Fruit fly (Drosophila melanogaster): Measurements from ENCODE around the gene Taf1.

The Taf1 gene

DNA sequence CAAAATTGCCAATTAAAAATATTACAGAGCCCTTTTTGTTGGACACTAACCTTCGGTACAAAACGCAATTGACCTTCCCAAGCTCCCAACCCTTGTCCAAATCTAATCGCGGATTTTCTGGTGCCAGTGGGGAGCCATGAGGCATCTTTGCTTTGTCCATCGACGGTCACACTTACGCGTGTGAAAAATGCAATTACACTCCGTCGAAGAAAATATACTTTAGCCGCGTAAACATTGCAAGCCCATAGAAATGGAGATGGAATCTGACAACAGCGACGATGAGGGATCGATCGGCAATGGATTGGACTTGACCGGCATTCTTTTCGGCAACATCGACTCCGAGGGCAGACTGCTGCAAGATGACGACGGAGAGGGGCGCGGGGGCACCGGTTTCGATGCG is at the start of gene Taf1:
TSS of gene Taf1 (plus strand) at position 150 of the 400 bp plus-strand sequence.
- no peak for TF ChIP-seq Hr38 (GFP tag; optimal IDR thresholded peaks at IDR 0.05)
- no peak for TF ChIP-seq svp (GFP tag)
- TF ChIP-seq spab (GFP tag; optimal IDR thresholded peaks at IDR 0.05): no peak
- TF ChIP-seq Eip75B (GFP tag; optimal IDR thresholded peaks at IDR 0.05): no peak
- no peak for TF ChIP-seq esn (GFP tag; optimal IDR thresholded peaks at IDR 0.05)
- no peak for TF ChIP-seq CG32006 (GFP tag; optimal IDR thresholded peaks at IDR 0.05)
- TF ChIP-seq Ets96B (tag; optimal IDR thresholded peaks at IDR 0.05): no peak
- no peak for TF ChIP-seq CG8119 (GFP tag; IDR thresholded peaks at IDR 0.05)
- TF ChIP-seq topi (GFP tag; optimal IDR thresholded peaks at IDR 0.05): no peak
- no peak for TF ChIP-seq CG6276 (GFP tag; optimal IDR thresholded peaks at IDR 0.05)
- TF ChIP-seq CG34406 (GFP tag; optimal IDR thresholded peaks at IDR 0.05): no peak

DNA sequence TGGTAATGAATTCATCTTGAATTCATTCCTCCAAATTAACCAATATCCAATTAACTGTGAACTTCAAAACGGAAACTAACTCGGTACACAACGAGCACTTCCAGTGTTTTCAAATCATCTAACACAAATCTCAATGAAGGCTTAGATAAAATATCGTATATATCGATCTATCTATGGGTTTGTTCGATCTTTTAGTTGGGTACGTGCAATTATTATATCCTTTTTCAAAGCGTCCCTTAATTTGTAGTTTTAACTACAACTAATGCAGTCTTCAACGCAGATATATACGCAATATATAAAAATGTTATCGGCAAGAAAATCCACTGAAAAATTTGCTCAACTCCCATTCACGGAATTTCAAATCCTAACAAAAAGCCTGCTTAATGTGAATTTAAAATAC is 48.8 kb upstream of the Taf1 start, which contains the start of gene CG1138:
TSS of gene CG1138 (minus strand) at position 101 of the 400 bp plus-strand sequence.
- TF ChIP-seq fd59A (GFP tag; optimal IDR thresholded peaks at IDR 0.05) (no peak), achi (GFP tag; optimal IDR thresholded peaks at IDR 0.05) (no peak), Ets96B (tag; optimal IDR thresholded peaks at IDR 0.05) (no peak), CG6276 (GFP tag; optimal IDR thresholded peaks at IDR 0.05) (no peak), Hr39 (GFP tag; optimal IDR thresholded peaks at IDR 0.05) (no peak), CG11294 (GFP tag; IDR thresholded peaks at IDR 0.05) (no peak), CG9139 (GFP tag; optimal IDR thresholded peaks at IDR 0.05) (no peak), CG6792 (GFP tag; optimal IDR thresholded peaks at IDR 0.05) (no peak), Sox14 (GFP tag; optimal IDR thresholded peaks at IDR 0.05) (no peak), CG11762 (GFP tag; optimal IDR thresholded peaks at IDR 0.05; ENCODE audit: insufficient read depth) (no peak), CG1621 (tag; optimal IDR thresholded peaks at IDR 0.05) (no peak), spab (GFP tag; optimal IDR thresholded peaks at IDR 0.05) (no peak), Blimp-1 (GFP tag; optimal IDR thresholded peaks at IDR 0.05) (no peak), CG16779 (tag; optimal IDR thresholded peaks at IDR 0.05) (no peak), CG8119 (GFP tag; IDR thresholded peaks at IDR 0.05) (no peak), CG31627 (GFP tag; optimal IDR thresholded peaks at IDR 0.05) (no peak), eg (GFP tag; IDR thresholded peaks at IDR 0.05) (no peak), fkh (GFP tag; optimal IDR thresholded peaks at IDR 0.05) (no peak)

DNA sequence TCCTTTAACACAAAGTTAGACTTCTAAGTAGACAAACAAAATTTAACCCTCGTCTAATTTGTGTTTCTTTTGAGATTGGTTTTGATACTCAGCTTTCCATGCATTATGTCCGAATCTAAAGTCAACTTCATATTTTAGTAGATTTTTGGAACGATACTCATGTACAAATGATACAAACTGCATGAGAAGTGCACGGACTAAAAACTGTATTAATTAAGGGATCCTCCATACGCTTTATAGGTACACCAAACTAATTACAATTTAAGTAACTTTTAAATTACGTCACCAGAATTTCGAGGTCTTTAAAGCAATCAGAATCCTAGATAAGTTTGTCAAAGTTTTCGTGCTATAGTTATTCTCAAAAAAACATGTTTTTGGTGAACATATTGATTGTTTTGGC is 45.7 kb upstream of the Taf1 start, which contains the start of gene CG31482:
TSS of gene CG31482 (plus strand) at position 301 of the 400 bp plus-strand sequence.
- TF ChIP-seq ss (GFP tag; optimal IDR thresholded peaks at IDR 0.05) (no peak), Gug (GFP tag; IDR thresholded peaks at IDR 0.05) (no peak), CG11902 (GFP tag; optimal IDR thresholded peaks at IDR 0.05) (no peak), salr (GFP tag; optimal IDR thresholded peaks at IDR 0.05) (no peak), spab (GFP tag; optimal IDR thresholded peaks at IDR 0.05) (no peak)

DNA sequence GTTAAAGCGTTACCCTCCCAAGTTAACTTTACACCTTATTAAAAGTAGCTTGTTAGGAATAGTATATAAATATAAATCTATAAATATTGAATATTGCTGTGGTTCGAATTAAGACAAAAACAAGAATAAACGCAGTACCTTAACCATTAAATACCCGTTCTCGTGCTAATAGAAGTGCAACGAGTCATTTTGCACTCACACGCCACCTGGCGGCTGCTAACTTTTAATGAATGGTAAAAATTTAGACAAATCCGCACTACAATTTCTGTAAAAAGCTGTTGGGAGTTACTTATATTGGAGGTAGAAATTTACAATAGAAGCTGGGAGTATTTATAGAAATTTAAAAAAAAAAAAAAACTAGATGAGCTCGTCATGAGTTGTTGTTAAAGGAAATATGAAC is 41.5 kb upstream of the Taf1 start:
- TF ChIP-seq Eip93F (GFP tag; optimal IDR thresholded peaks at IDR 0.05): no peak
- TF ChIP-seq Sox15 (GFP tag; optimal IDR thresholded peaks at IDR 0.05): no peak
- TF ChIP-seq dac (GFP tag; optimal IDR thresholded peaks at IDR 0.05): no peak
- no peak for TF ChIP-seq Smox (GFP tag; optimal IDR thresholded peaks at IDR 0.05)
- no peak for TF ChIP-seq topi (GFP tag; optimal IDR thresholded peaks at IDR 0.05)
- no peak for TF ChIP-seq pdm3 (GFP tag; optimal IDR thresholded peaks at IDR 0.05)
- TF ChIP-seq Hr4 (GFP tag; optimal IDR thresholded peaks at IDR 0.05): no peak
- no peak for TF ChIP-seq CG1621 (tag; optimal IDR thresholded peaks at IDR 0.05)

DNA sequence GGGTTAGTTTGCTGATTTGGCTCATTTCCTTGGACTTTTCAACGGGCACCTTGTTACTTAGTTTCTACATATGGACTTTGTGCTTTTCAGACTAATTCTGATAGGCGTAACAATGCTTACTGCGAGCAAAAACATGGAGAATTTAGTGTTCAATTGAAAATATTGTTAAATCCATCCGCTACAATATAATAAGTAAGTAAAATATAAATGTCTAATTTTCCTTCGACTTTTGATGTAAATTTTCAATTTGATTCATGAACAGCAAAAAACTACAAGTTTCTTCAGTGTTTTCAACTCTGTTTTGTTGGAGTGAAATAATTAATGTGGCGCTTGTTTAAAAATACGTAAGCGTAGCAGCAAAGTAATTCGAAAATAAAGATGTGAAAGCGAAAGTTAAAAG is 37.9 kb upstream of the Taf1 start, which contains the start of gene glob2:
TSS of gene glob2 (minus strand) at position 101 of the 400 bp plus-strand sequence.
- TF ChIP-seq CG16779 (tag; optimal IDR thresholded peaks at IDR 0.05) (no peak), CG6792 (GFP tag; optimal IDR thresholded peaks at IDR 0.05) (no peak), Met (GFP tag; optimal IDR thresholded peaks at IDR 0.05) (no peak), pdm3 (GFP tag; optimal IDR thresholded peaks at IDR 0.05) (no peak), CG31627 (GFP tag; optimal IDR thresholded peaks at IDR 0.05) (no peak), fd59A (GFP tag; optimal IDR thresholded peaks at IDR 0.05) (no peak), CG6163 (GFP tag; IDR thresholded peaks at IDR 0.05) (no peak), Sox15 (GFP tag; optimal IDR thresholded peaks at IDR 0.05) (no peak), Eip75B (GFP tag; optimal IDR thresholded peaks at IDR 0.05) (no peak), CG7368 (GFP tag; optimal IDR thresholded peaks at IDR 0.05) (no peak), CG1621 (tag; optimal IDR thresholded peaks at IDR 0.05) (no peak), cyc (GFP tag; optimal IDR thresholded peaks at IDR 0.05) (no peak), CG9139 (GFP tag; optimal IDR thresholded peaks at IDR 0.05) (no peak), CG8319 (GFP tag; optimal IDR thresholded peaks at IDR 0.05) (no peak), Lpt (GFP tag; optimal IDR thresholded peaks at IDR 0.05) (no peak), salr (GFP tag; optimal IDR thresholded peaks at IDR 0.05) (no peak), dsx (GFP tag; optimal IDR thresholded peaks at IDR 0.05; ENCODE audit: poor library complexity, severe bottlenecking) (no peak), Hr39 (GFP tag; optimal IDR thresholded peaks at IDR 0.05) (no peak), CG4318 (GFP tag; optimal IDR thresholded peaks at IDR 0.05) (no peak), CG6854 (GFP tag; optimal IDR thresholded peaks at IDR 0.05) (no peak)

All from whole organism, prepupa.